Fruit fly (Drosophila melanogaster) whole organism, prepupa: Measurements from ENCODE around the gene MED14.

ENCODE experiments used
- CG15336 ChIP-seq: fragments of 200-800 bp; sonication (Bioruptor generic); IDR thresholded peaks from 2 replicates; pipeline ENCODE4 v1.3.6; 2022; ENCODE audit warnings: missing biosample characterization, missing genetic modification characterization
- CG16779 ChIP-seq: fragments of 200-800 bp; sonication (Bioruptor generic); optimal IDR thresholded peaks from 3 replicates; lab custom pipeline; 2017; ENCODE audit warnings: missing biosample characterization, mild to moderate bottlenecking, missing genetic modification characterization
- CG3919 ChIP-seq: fragments of 200-800 bp; sonication (Bioruptor generic); optimal IDR thresholded peaks from 3 replicates; lab custom pipeline; 2016; ENCODE audit warnings: missing biosample characterization, missing genetic modification characterization
- CG6792 ChIP-seq: fragments of 200-800 bp; sonication (Bioruptor generic); optimal IDR thresholded peaks from 3 replicates; lab custom pipeline; 2016; ENCODE audit warnings: missing biosample characterization, missing genetic modification characterization
- Eip93F ChIP-seq: fragments of 200-800 bp; sonication (Bioruptor generic); optimal IDR thresholded peaks from 2 replicates; lab custom pipeline; 2016; ENCODE audit warnings: missing biosample characterization, mild to moderate bottlenecking, missing genetic modification characterization
- Hr39 ChIP-seq: fragments of 200-800 bp; sonication (Bioruptor generic); optimal IDR thresholded peaks from 2 replicates; lab custom pipeline; 2016; ENCODE audit warnings: missing biosample characterization, missing genetic modification characterization
- OdsH ChIP-seq: fragments of 200-800 bp; sonication (Bioruptor generic); optimal IDR thresholded peaks from 3 replicates; lab custom pipeline; 2016; ENCODE audit warnings: missing biosample characterization, missing genetic modification characterization
- eg ChIP-seq: fragments of 200-800 bp; sonication (Bioruptor generic); IDR thresholded peaks from 3 replicates; pipeline ENCODE4 v1.3.6; 2022; ENCODE audit warnings: missing biosample characterization, missing genetic modification characterization

- TF ChIP-seq CG6792 (GFP tag; lab: Kevin White, UChicago) (no peak), CG16779 (tag; lab: Kevin White, UChicago) (no peak), Hr39 (GFP tag; lab: Kevin White, UChicago) (no peak), CG3919 (GFP tag; lab: Kevin White, UChicago) (no peak), Eip93F (GFP tag; lab: Kevin White, UChicago) (no peak), CG15336 (0 out of 2 replicates have a peak, but pooled peaks have one; percentile 29), OdsH (GFP tag; lab: Kevin White, UChicago) (no peak), eg (GFP tag; lab: Robert Waterston, UW) (peak; percentile 61; the same call in 1 of the 3 replicates)
These were observed 45.8 kb downstream of the MED14 start for dm6 chr3L:638757-639353.
